Fruit fly (Drosophila melanogaster) whole organism, embryonic: Measurements from ENCODE around the gene Cyp312a1.
A peak's percentile ranks its signal among the peaks of the same experiment; 100 is the strongest.

Experiments
- Bdp1 ChIP-seq: fragments of 200-800 bp; sonication (Bioruptor generic); optimal IDR thresholded peaks from 3 replicates; lab custom pipeline; 2016; ENCODE audit warnings: missing biosample characterization, missing genetic modification characterization
- BtbVII ChIP-seq: fragments of 200-800 bp; sonication (Bioruptor generic); optimal IDR thresholded peaks from 3 replicates; lab custom pipeline; 2017; ENCODE audit warnings: missing biosample characterization, mild to moderate bottlenecking, missing genetic modification characterization
- CG12104 ChIP-seq: fragments of 200-800 bp; sonication (Bioruptor generic); optimal IDR thresholded peaks from 3 replicates; lab custom pipeline; 2016; ENCODE audit warnings: missing biosample characterization, missing genetic modification characterization
- CG12299 ChIP-seq: fragments of 200-800 bp; sonication (Bioruptor generic); optimal IDR thresholded peaks from 2 replicates; lab custom pipeline; 2018; ENCODE audit warnings: missing biosample characterization, mild to moderate bottlenecking, missing genetic modification characterization
- CG14014 ChIP-seq: fragments of 200-800 bp; sonication (Bioruptor generic); IDR thresholded peaks from 2 replicates; pipeline ENCODE4 v1.3.6; 2022; ENCODE audit warnings: missing biosample characterization, missing genetic modification characterization
- CG14667 ChIP-seq: fragments of 200-800 bp; sonication (Bioruptor generic); IDR thresholded peaks from 2 replicates; pipeline ENCODE4 v1.3.6; 2022; ENCODE audit warnings: missing biosample characterization, missing genetic modification characterization
- CG15601 ChIP-seq: fragments of 200-800 bp; sonication (Bioruptor generic); optimal IDR thresholded peaks from 3 replicates; lab custom pipeline; 2019; ENCODE audit warnings: missing biosample characterization, mild to moderate bottlenecking, missing genetic modification characterization, moderate library complexity
- CG17359 ChIP-seq: fragments of 200-800 bp; sonication (Bioruptor generic); optimal IDR thresholded peaks from 3 replicates; lab custom pipeline; 2018; ENCODE audit warnings: missing biosample characterization, mild to moderate bottlenecking, missing genetic modification characterization, moderate library complexity
- CG18011 ChIP-seq: fragments of 200-800 bp; sonication (Bioruptor generic); optimal IDR thresholded peaks from 2 replicates; lab custom pipeline; 2017; ENCODE audit warnings: missing biosample characterization, missing genetic modification characterization, mild to moderate bottlenecking, moderate library complexity, missing genotype
- CG1832 ChIP-seq: fragments of 200-800 bp; sonication (Bioruptor generic); optimal IDR thresholded peaks from 2 replicates; lab custom pipeline; 2017; ENCODE audit warnings: missing biosample characterization, mild to moderate bottlenecking, missing genetic modification characterization, inconsistent platforms
- CG18476 ChIP-seq: fragments of 200-800 bp; sonication (Bioruptor generic); optimal IDR thresholded peaks from 2 replicates; lab custom pipeline; 2016; ENCODE audit warnings: missing biosample characterization, mild to moderate bottlenecking, missing genetic modification characterization
- CG2712 ChIP-seq: fragments of 200-800 bp; optimal IDR thresholded peaks from 3 replicates; lab custom pipeline; 2019; ENCODE audit warnings: missing biosample characterization, mild to moderate bottlenecking, missing genetic modification characterization, moderate library complexity
- CG31441 ChIP-seq: fragments of 200-800 bp; sonication (Bioruptor generic); IDR thresholded peaks from 2 replicates; pipeline ENCODE4 v1.3.6; 2022; ENCODE audit warnings: missing biosample characterization, missing genetic modification characterization
- CG32772 ChIP-seq: fragments of 200-800 bp; sonication (Bioruptor generic); IDR thresholded peaks from 2 replicates; pipeline ENCODE4 v1.3.6; 2022; ENCODE audit warnings: missing biosample characterization, missing genetic modification characterization
- CG34422 ChIP-seq: fragments of 200-800 bp; sonication (Bioruptor generic); IDR thresholded peaks from 3 replicates; pipeline ENCODE4 v1.3.6; 2022; ENCODE audit warnings: missing biosample characterization, missing genetic modification characterization
- CG3838 ChIP-seq: fragments of 200-800 bp; sonication (Bioruptor generic); optimal IDR thresholded peaks from 3 replicates; lab custom pipeline; 2016; ENCODE audit warnings: missing biosample characterization, missing genetic modification characterization
- CG4328 ChIP-seq: fragments of 200-800 bp; sonication (Bioruptor generic); optimal IDR thresholded peaks from 3 replicates; lab custom pipeline; 2017; ENCODE audit warnings: missing biosample characterization, missing genetic modification reagents, missing genetic modification characterization
- CG6272 ChIP-seq: fragments of 200-800 bp; sonication (Bioruptor generic); IDR thresholded peaks from 2 replicates; pipeline ENCODE4 v1.3.6; 2022; ENCODE audit warnings: missing biosample characterization, missing genetic modification characterization
- CG6654 ChIP-seq: fragments of 200-800 bp; sonication (Bioruptor generic); optimal IDR thresholded peaks from 2 replicates; lab custom pipeline; 2017; ENCODE audit warnings: missing biosample characterization, mild to moderate bottlenecking, missing genetic modification characterization
- CG6683 ChIP-seq: fragments of 200-800 bp; sonication (Bioruptor generic); optimal IDR thresholded peaks from 2 replicates; lab custom pipeline; 2017; ENCODE audit warnings: missing biosample characterization, mild to moderate bottlenecking, missing genetic modification characterization, missing genetic modification reagents
- CG7372 ChIP-seq: fragments of 200-800 bp; sonication (Bioruptor generic); IDR thresholded peaks from 2 replicates; pipeline ENCODE4 v1.3.6; 2022; ENCODE audit warnings: missing biosample characterization, missing genetic modification characterization
- CG7963 ChIP-seq: fragments of 200-800 bp; sonication (Bioruptor generic); IDR thresholded peaks from 3 replicates; pipeline ENCODE4 v1.3.6; 2022; ENCODE audit warnings: missing biosample characterization, missing genetic modification characterization; ENCODE audit not compliant: partially characterized antibody
- CG9727 ChIP-seq: fragments of 200-800 bp; sonication (Bioruptor generic); optimal IDR thresholded peaks from 3 replicates; lab custom pipeline; 2017; ENCODE audit warnings: missing biosample characterization, mild to moderate bottlenecking, missing genetic modification characterization
- CoRest ChIP-seq: fragments of 200-800 bp; sonication (Bioruptor generic); optimal IDR thresholded peaks from 3 replicates; lab custom pipeline; 2018; ENCODE audit warnings: missing biosample characterization, mild to moderate bottlenecking, missing genetic modification characterization, moderate library complexity
- Elba2 ChIP-seq: fragments of 200-800 bp; sonication (Bioruptor generic); optimal IDR thresholded peaks from 3 replicates; lab custom pipeline; 2016; ENCODE audit warnings: missing biosample characterization, missing genetic modification characterization
- H15 ChIP-seq: fragments of 200-800 bp; sonication (Bioruptor generic); IDR thresholded peaks from 3 replicates; pipeline ENCODE4 v1.3.6; 2022; ENCODE audit warnings: missing biosample characterization, missing genetic modification characterization
- H2.0 ChIP-seq: fragments of 200-800 bp; sonication (Bioruptor generic); IDR thresholded peaks from 2 replicates; pipeline ENCODE4 v1.3.6; 2022; ENCODE audit warnings: missing biosample characterization, missing genetic modification characterization
- Hmx ChIP-seq: fragments of 200-800 bp; sonication (Bioruptor generic); optimal IDR thresholded peaks from 2 replicates; lab custom pipeline; 2016; ENCODE audit warnings: missing biosample characterization, missing genetic modification characterization
- Mad ChIP-seq: fragments of 200-800 bp; sonication (Bioruptor generic); optimal IDR thresholded peaks from 2 replicates; lab custom pipeline; 2016; ENCODE audit warnings: missing biosample characterization, missing genetic modification characterization
- NC2β ChIP-seq: fragments of 200-800 bp; sonication (Bioruptor generic); optimal IDR thresholded peaks from 2 replicates; lab custom pipeline; 2016; ENCODE audit warnings: missing biosample characterization, missing genetic modification characterization
- Ptx1 ChIP-seq: fragments of 200-800 bp; sonication (Bioruptor generic); IDR thresholded peaks from 2 replicates; pipeline ENCODE4 v1.3.6; 2022; ENCODE audit warnings: missing biosample characterization, missing genetic modification characterization
- Side ChIP-seq: fragments of 200-800 bp; sonication (Bioruptor generic); optimal IDR thresholded peaks from 2 replicates; lab custom pipeline; 2016; ENCODE audit warnings: missing biosample characterization, missing genetic modification characterization
- Sox100B ChIP-seq: fragments of 200-800 bp; sonication (Bioruptor generic); optimal IDR thresholded peaks from 3 replicates; lab custom pipeline; 2018; ENCODE audit warnings: missing biosample characterization, mild to moderate bottlenecking, missing genetic modification characterization
- Trl ChIP-seq, 3 experiments: fragments of >200 bp in 2 of 3; fragments of 200-800 bp in 1 of 3; sonication (Bioruptor generic) in 1 of 3; optimal IDR thresholded peaks; 2 replicates in 1 of 3; 3 replicates in 2 of 3; lab custom pipeline; 2016 to 2017; ENCODE audit warnings: missing biosample characterization in 1 of 3, missing genetic modification characterization in 1 of 3
- YL-1 ChIP-seq: fragments of 200-800 bp; sonication (Bioruptor generic); optimal IDR thresholded peaks from 3 replicates; lab custom pipeline; 2017; ENCODE audit warnings: missing biosample characterization, mild to moderate bottlenecking, missing genetic modification characterization
- bsh ChIP-seq, 2 experiments: fragments of 200-800 bp; sonication (Bioruptor generic); optimal IDR thresholded peaks; 2 replicates each; lab custom pipeline; 2017 to 2018; ENCODE audit warnings: mild to moderate bottlenecking in 2 of 2, missing biosample characterization in 2 of 2, missing genetic modification characterization in 2 of 2, moderate library complexity in 1 of 2
- cato ChIP-seq: fragments of 200-800 bp; sonication (Bioruptor generic); optimal IDR thresholded peaks from 2 replicates; lab custom pipeline; 2016; ENCODE audit warnings: missing biosample characterization, missing genetic modification characterization, borderline replicate concordance
- chinmo ChIP-seq: fragments of 200-800 bp; sonication (Bioruptor generic); IDR thresholded peaks from 4 replicates; pipeline ENCODE4 v1.3.6; 2022; ENCODE audit warnings: missing biosample characterization, missing genetic modification characterization; ENCODE audit not compliant: partially characterized antibody
- corto ChIP-seq: fragments of 200-800 bp; sonication (Bioruptor generic); optimal IDR thresholded peaks from 2 replicates; lab custom pipeline; 2016; ENCODE audit warnings: missing biosample characterization, mild to moderate bottlenecking, missing genetic modification characterization, moderate library complexity
- crp ChIP-seq, 2 experiments: fragments of 200-800 bp; sonication (Bioruptor generic); optimal IDR thresholded peaks; 2 replicates in 1 of 2; 3 replicates in 1 of 2; lab custom pipeline; 2017; ENCODE audit warnings: missing biosample characterization in 2 of 2, missing genetic modification characterization in 2 of 2, mild to moderate bottlenecking in 1 of 2, moderate library complexity in 1 of 2
- ind ChIP-seq: fragments of 200-800 bp; sonication (Bioruptor generic); optimal IDR thresholded peaks from 3 replicates; lab custom pipeline; 2016; ENCODE audit warnings: missing biosample characterization, missing genetic modification characterization
- ken ChIP-seq: fragments of 200-800 bp; sonication (Bioruptor generic); IDR thresholded peaks from 3 replicates; pipeline ENCODE4 v1.3.6; 2022; ENCODE audit warnings: missing biosample characterization, missing genetic modification characterization
- lmd ChIP-seq: fragments of 200-800 bp; sonication (Bioruptor generic); IDR thresholded peaks from 2 replicates; pipeline ENCODE4 v1.3.6; 2022; ENCODE audit warnings: missing biosample characterization, missing genetic modification characterization
- oc ChIP-seq: fragments of 200-800 bp; sonication (Bioruptor generic); optimal IDR thresholded peaks from 2 replicates; lab custom pipeline; 2018; ENCODE audit warnings: missing biosample characterization, mild to moderate bottlenecking, missing genetic modification characterization, moderate library complexity
- sisA ChIP-seq: fragments of 200-800 bp; sonication (Bioruptor generic); IDR thresholded peaks from 2 replicates; pipeline ENCODE4 v1.3.6; 2022; ENCODE audit warnings: missing biosample characterization, missing genetic modification characterization
- slbo ChIP-seq: fragments of 200-800 bp; sonication (Bioruptor generic); IDR thresholded peaks from 2 replicates; pipeline ENCODE4 v1.3.6; 2022; ENCODE audit warnings: missing biosample characterization, missing genetic modification characterization
- twi ChIP-seq: fragments of 200-800 bp; optimal IDR thresholded peaks from 2 replicates; lab custom pipeline; 2019; ENCODE audit warnings: missing biosample characterization, mild to moderate bottlenecking, missing genetic modification characterization, moderate library complexity
- unpg ChIP-seq: fragments of 200-800 bp; sonication (Bioruptor generic); optimal IDR thresholded peaks from 3 replicates; lab custom pipeline; 2018; ENCODE audit warnings: missing biosample characterization, mild to moderate bottlenecking, missing genetic modification characterization, moderate library complexity
- wek ChIP-seq: fragments of 200-800 bp; sonication (Bioruptor generic); optimal IDR thresholded peaks from 3 replicates; lab custom pipeline; 2018; ENCODE audit warnings: missing biosample characterization, mild to moderate bottlenecking, missing genetic modification characterization, moderate library complexity

The Cyp312a1 gene

dm6 chr3L:18148418-18148973, 16.0 kb upstream of the Cyp312a1 start, which contains the start of gene CG7330 (continued):
- no peak for TF ChIP-seq Trl (optimal IDR thresholded peaks at IDR 0.05; lab: Kevin White, UChicago)
- peak; percentile 26 for TF ChIP-seq Trl (GFP tag; optimal IDR thresholded peaks at IDR 0.05; lab: Kevin White, UChicago)
- peak; percentile 94 for TF ChIP-seq ind (GFP tag; lab: Kevin White, UChicago)
- no peak for TF ChIP-seq CG1832
- peak; percentile 24 to 72 for TF ChIP-seq bsh (GFP tag; optimal IDR thresholded peaks at IDR 0.05; lab: Kevin White, UChicago)
- peak; percentile 88 for TF ChIP-seq CG9727
- TF ChIP-seq NC2β (GFP tag; lab: Kevin White, UChicago) = no peak
- TF ChIP-seq lmd (GFP tag; lab: Robert Waterston, UW) = peak; percentile 92
- peak; percentile 92 for TF ChIP-seq sisA (GFP tag; lab: Robert Waterston, UW)
- peak; percentile 75 for TF ChIP-seq CG6272 (GFP tag; lab: Robert Waterston, UW)
- TF ChIP-seq CG6683 = peak; percentile 86
- peak in 1 of 2 experiments; percentile 55 for TF ChIP-seq crp (GFP tag; optimal IDR thresholded peaks at IDR 0.05; lab: Kevin White, UChicago)
- peak; percentile 98 for TF ChIP-seq Sox100B (GFP tag; lab: Kevin White, UChicago)
- TF ChIP-seq CG31441 = peak; percentile 98
- peak; percentile 80 for TF ChIP-seq CG18011 (GFP tag; lab: Kevin White, UChicago)
- TF ChIP-seq CG7963 = no peak
- peak; percentile 86 for TF ChIP-seq slbo (GFP tag; lab: Robert Waterston, UW)
- TF ChIP-seq unpg (GFP tag; lab: Kevin White, UChicago) = peak; percentile 92
- TF ChIP-seq corto (GFP tag; lab: Kevin White, UChicago) = peak; percentile 20
- peak; percentile 63 for TF ChIP-seq CG6654 (GFP tag; lab: Kevin White, UChicago)
- peak; percentile 66 for TF ChIP-seq ken (GFP tag; lab: Robert Waterston, UW)
- peak; percentile 70 for TF ChIP-seq twi
- TF ChIP-seq CG14014 = peak; percentile 88; the same call in 1 of the 2 replicates
- peak; percentile 87 for TF ChIP-seq oc (tag; lab: Kevin White, UChicago)
- TF ChIP-seq H2.0 (GFP tag; lab: Robert Waterston, UW) = peak; percentile 78
- TF ChIP-seq Hmx (GFP tag; lab: Kevin White, UChicago) = peak; percentile 64
- TF ChIP-seq CG34422 (GFP tag; lab: Robert Waterston, UW) = peak; percentile 84
- peak; percentile 88 for TF ChIP-seq cato (GFP tag; lab: Kevin White, UChicago)
- TF ChIP-seq BtbVII (GFP tag; lab: Kevin White, UChicago) = peak; percentile 91
- TF ChIP-seq CG12104 = peak; percentile 86
- TF ChIP-seq Elba2 = no peak
- TF ChIP-seq wek = no peak
- TF ChIP-seq Bdp1 (GFP tag; lab: Kevin White, UChicago) = peak; percentile 25
- TF ChIP-seq CG32772 (GFP tag; lab: Robert Waterston, UW) = peak; percentile 84
- peak; percentile 57 for TF ChIP-seq Mad (GFP tag; lab: Kevin White, UChicago)
- TF ChIP-seq Ptx1 (GFP tag; lab: Robert Waterston, UW) = peak; percentile 94
- TF ChIP-seq CG15601 (tag; lab: Kevin White, UChicago) = peak; percentile 79
- no peak for TF ChIP-seq chinmo
- TF ChIP-seq CG18476 = peak; percentile 32
- TF ChIP-seq YL-1 (GFP tag; lab: Kevin White, UChicago) = peak; percentile 56
- no peak for TF ChIP-seq CG3838 (GFP tag; lab: Kevin White, UChicago)
- peak; percentile 86 for TF ChIP-seq CG4328 (GFP tag; lab: Kevin White, UChicago)
- TF ChIP-seq CG14667 (GFP tag; lab: Robert Waterston, UW) = peak; percentile 80
- TF ChIP-seq CG7372 = peak; percentile 85; the same call in 1 of the 2 replicates
- peak; percentile 87 for TF ChIP-seq CG12299
- TF ChIP-seq Side (GFP tag; lab: Kevin White, UChicago) = peak; percentile 25
- peak; percentile 95 for TF ChIP-seq CG17359 (tag; lab: Kevin White, UChicago)
- TF ChIP-seq CoRest = peak; percentile 97
- peak; percentile 93 for TF ChIP-seq CG2712 (tag; lab: Kevin White, UChicago)
- peak; percentile 80; the same call in 2 of the 3 replicates for TF ChIP-seq H15 (GFP tag; lab: Robert Waterston, UW)
